Worm (Caenorhabditis elegans) whole organism, L3 larva: ENCODE results near the gene acl-8.

ENCODE experiments used
- R02D3.7 ChIP-seq: fragments of 150-350 bp; optimal IDR thresholded peaks from 2 replicates; lab custom pipeline; 2014; ENCODE audit warnings: missing biosample characterization, missing genetic modification characterization
- ZK546.5 ChIP-seq: sonication (generic microtip); optimal IDR thresholded peaks from 2 replicates; lab custom pipeline; 2017; ENCODE audit warnings: missing biosample characterization, missing genetic modification characterization
- aly-2 ChIP-seq: fragments of 150-350 bp; optimal IDR thresholded peaks from 2 replicates; lab custom pipeline; 2014; ENCODE audit warnings: missing biosample characterization, missing genetic modification characterization
- ama-1 ChIP-seq: fragments of 150-350 bp; optimal IDR thresholded peaks from 2 replicates; lab custom pipeline; 2018
- ceh-16 ChIP-seq: sonication (generic microtip); optimal IDR thresholded peaks from 2 replicates; lab custom pipeline; 2017; ENCODE audit warnings: missing biosample characterization, missing genetic modification characterization
- ceh-28 ChIP-seq: fragments of 150-350 bp; optimal IDR thresholded peaks from 2 replicates; lab custom pipeline; 2014; ENCODE audit warnings: missing biosample characterization, missing genetic modification reagents, missing genetic modification characterization
- ceh-9 ChIP-seq: sonication (generic microtip); optimal IDR thresholded peaks from 2 replicates; lab custom pipeline; 2018; ENCODE audit warnings: missing biosample characterization, missing genetic modification characterization
- daf-12 ChIP-seq: fragments of 150-350 bp; optimal IDR thresholded peaks from 2 replicates; lab custom pipeline; 2014; ENCODE audit warnings: missing biosample characterization, missing genetic modification reagents, missing genetic modification characterization
- egl-27 ChIP-seq: sonication (generic microtip); optimal IDR thresholded peaks from 4 replicates; lab custom pipeline; 2017; ENCODE audit warnings: missing biosample characterization, missing genetic modification reagents, missing genetic modification characterization
- egl-5 ChIP-seq: fragments of 150-350 bp; optimal IDR thresholded peaks from 2 replicates; lab custom pipeline; 2017; ENCODE audit warnings: missing biosample characterization, missing genetic modification reagents, missing genetic modification characterization, inconsistent platforms
- elt-1 ChIP-seq: fragments of 150-350 bp; optimal IDR thresholded peaks from 2 replicates; lab custom pipeline; 2014; ENCODE audit warnings: missing biosample characterization, missing genetic modification characterization
- elt-2 ChIP-seq: sonication (generic microtip); optimal IDR thresholded peaks from 2 replicates; lab custom pipeline; 2016; ENCODE audit warnings: missing genetic modification reagents, mild to moderate bottlenecking, missing genetic modification characterization, missing compliant biosample characterization
- eor-1 ChIP-seq, 2 experiments: fragments of 150-350 bp; optimal IDR thresholded peaks; 2 replicates each; lab custom pipeline; 2014 to 2018; ENCODE audit warnings: missing biosample characterization in 2 of 2, missing genetic modification characterization in 2 of 2
- fos-1 ChIP-seq: fragments of 150-350 bp; optimal IDR thresholded peaks from 2 replicates; lab custom pipeline; 2014; ENCODE audit warnings: missing biosample characterization, missing genetic modification characterization
- hmg-11 ChIP-seq: sonication (generic microtip); optimal IDR thresholded peaks from 2 replicates; lab custom pipeline; 2016; ENCODE audit warnings: missing genetic modification characterization, missing compliant biosample characterization
- jun-1 ChIP-seq: fragments of 150-350 bp; optimal IDR thresholded peaks from 2 replicates; lab custom pipeline; 2014; ENCODE audit warnings: missing biosample characterization, missing genetic modification reagents, missing genetic modification characterization
- lin-15B ChIP-seq: fragments of 150-350 bp; optimal IDR thresholded peaks from 2 replicates; lab custom pipeline; 2014; ENCODE audit warnings: missing biosample characterization, missing genetic modification characterization
- lsy-12 ChIP-seq: sonication (generic microtip); optimal IDR thresholded peaks from 2 replicates; lab custom pipeline; 2016; ENCODE audit warnings: mild to moderate bottlenecking, missing genetic modification characterization, missing compliant biosample characterization
- mdl-1 ChIP-seq: fragments of 150-350 bp; optimal IDR thresholded peaks from 2 replicates; lab custom pipeline; 2014; ENCODE audit warnings: missing biosample characterization, missing genetic modification characterization
- mml-1 ChIP-seq: fragments of 150-350 bp; sonication (generic microtip); optimal IDR thresholded peaks from 3 replicates; lab custom pipeline; 2014; ENCODE audit warnings: missing biosample characterization, missing genetic modification characterization
- nfya-1 ChIP-seq: sonication (generic microtip); optimal IDR thresholded peaks from 2 replicates; lab custom pipeline; 2017; ENCODE audit warnings: missing genetic modification characterization, mild to moderate bottlenecking, missing compliant biosample characterization, antibody characterized with exemption, moderate library complexity; ENCODE audit not compliant: insufficient read depth
- nhr-11 ChIP-seq: fragments of 150-350 bp; optimal IDR thresholded peaks from 2 replicates; lab custom pipeline; 2014; ENCODE audit warnings: missing biosample characterization, missing genetic modification characterization
- nhr-23 ChIP-seq: fragments of 150-350 bp; optimal IDR thresholded peaks from 2 replicates; lab custom pipeline; 2014; ENCODE audit warnings: missing biosample characterization, missing genetic modification reagents, missing genetic modification characterization
- nhr-237 ChIP-seq: fragments of 150-350 bp; optimal IDR thresholded peaks from 2 replicates; lab custom pipeline; 2014; ENCODE audit warnings: missing biosample characterization, missing genetic modification characterization
- nhr-25 ChIP-seq: sonication (generic microtip); optimal IDR thresholded peaks from 2 replicates; lab custom pipeline; 2017; ENCODE audit warnings: missing biosample characterization, missing genetic modification characterization
- nhr-28 ChIP-seq: fragments of 150-350 bp; optimal IDR thresholded peaks from 2 replicates; lab custom pipeline; 2014; ENCODE audit warnings: missing biosample characterization, missing genetic modification characterization
- nhr-43 ChIP-seq: sonication (generic microtip); optimal IDR thresholded peaks from 2 replicates; lab custom pipeline; 2016; ENCODE audit warnings: mild to moderate bottlenecking, missing genetic modification characterization, missing compliant biosample characterization; ENCODE audit not compliant: poor library complexity, severe bottlenecking
- nhr-76 ChIP-seq: fragments of 150-350 bp; sonication (generic microtip); optimal IDR thresholded peaks from 5 replicates; lab custom pipeline; 2014; ENCODE audit warnings: missing biosample characterization, missing genetic modification characterization
- nhr-77 ChIP-seq: fragments of 150-350 bp; optimal IDR thresholded peaks from 2 replicates; lab custom pipeline; 2014; ENCODE audit warnings: missing biosample characterization, missing genetic modification characterization
- pha-4 ChIP-seq: fragments of 150-350 bp; optimal IDR thresholded peaks from 2 replicates; lab custom pipeline; 2014; ENCODE audit warnings: missing biosample characterization, missing genetic modification reagents, missing genetic modification characterization
- sea-2 ChIP-seq: fragments of 150-350 bp; sonication (generic microtip); optimal IDR thresholded peaks from 4 replicates; lab custom pipeline; 2014; ENCODE audit warnings: missing biosample characterization, missing genetic modification reagents, missing genetic modification characterization
- skn-1 ChIP-seq: fragments of 150-350 bp; optimal IDR thresholded peaks from 2 replicates; lab custom pipeline; 2014; ENCODE audit warnings: missing biosample characterization, missing genetic modification characterization
- snpc-4 ChIP-seq: fragments of 150-350 bp; optimal IDR thresholded peaks from 2 replicates; lab custom pipeline; 2014; ENCODE audit warnings: missing biosample characterization, missing genetic modification characterization
- tbx-2 ChIP-seq: sonication (generic microtip); optimal IDR thresholded peaks from 2 replicates; lab custom pipeline; 2016; ENCODE audit warnings: mild to moderate bottlenecking, missing genetic modification characterization, missing compliant biosample characterization
- unc-39 ChIP-seq: sonication (generic microtip); optimal IDR thresholded peaks from 4 replicates; lab custom pipeline; 2017; ENCODE audit warnings: missing biosample characterization, missing genetic modification characterization
- unc-62 ChIP-seq: fragments of 150-350 bp; sonication (generic microtip); optimal IDR thresholded peaks from 4 replicates; lab custom pipeline; 2014; ENCODE audit warnings: missing biosample characterization, missing genetic modification reagents, missing genetic modification characterization
- zag-1 ChIP-seq: fragments of 150-350 bp; optimal IDR thresholded peaks from 2 replicates; lab custom pipeline; 2014; ENCODE audit warnings: missing biosample characterization, missing genetic modification characterization
- ztf-11 ChIP-seq: fragments of 150-350 bp; optimal IDR thresholded peaks from 2 replicates; lab custom pipeline; 2014; ENCODE audit warnings: missing biosample characterization, missing genetic modification characterization

acl-8 gene

DNA sequence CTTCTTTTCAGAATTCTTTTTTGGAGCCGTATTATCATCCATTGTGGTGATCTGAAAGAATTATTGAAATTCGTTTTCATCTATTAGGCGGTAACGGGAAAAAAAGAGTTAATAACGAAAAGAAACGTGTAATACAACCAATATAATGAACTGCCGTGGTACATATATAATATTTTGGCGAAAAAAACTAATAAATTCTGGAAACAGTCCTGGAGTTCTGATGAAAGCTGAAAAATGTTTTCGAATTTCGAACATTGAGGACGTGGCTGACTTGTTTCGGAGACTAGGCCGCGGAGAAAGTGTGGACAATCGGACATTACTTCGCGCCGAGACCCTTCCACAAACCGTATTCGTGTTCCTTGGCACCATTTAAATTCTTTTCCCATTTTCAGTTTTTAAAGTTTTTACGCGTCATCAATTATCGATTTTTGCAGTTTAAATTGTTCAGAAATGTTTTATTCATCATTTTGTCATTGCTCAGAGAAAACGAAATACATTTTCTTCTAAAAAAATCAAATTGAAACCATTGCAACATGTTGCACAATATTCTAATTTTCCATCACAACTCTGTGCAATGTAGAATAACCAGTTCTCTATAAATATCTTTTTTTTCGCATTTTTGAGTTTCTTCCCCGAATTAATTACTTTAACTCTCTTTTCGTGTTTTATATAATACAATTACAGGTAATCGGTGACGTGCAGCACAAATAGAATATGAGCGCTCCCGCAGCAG lies 17.1 kb upstream of the acl-8 start, which contains the start of the genes gad-1 and erfa-1 (continued):
- TF ChIP-seq ama-1 (lab: Kevin White, UChicago): peak; percentile 18

DNA sequence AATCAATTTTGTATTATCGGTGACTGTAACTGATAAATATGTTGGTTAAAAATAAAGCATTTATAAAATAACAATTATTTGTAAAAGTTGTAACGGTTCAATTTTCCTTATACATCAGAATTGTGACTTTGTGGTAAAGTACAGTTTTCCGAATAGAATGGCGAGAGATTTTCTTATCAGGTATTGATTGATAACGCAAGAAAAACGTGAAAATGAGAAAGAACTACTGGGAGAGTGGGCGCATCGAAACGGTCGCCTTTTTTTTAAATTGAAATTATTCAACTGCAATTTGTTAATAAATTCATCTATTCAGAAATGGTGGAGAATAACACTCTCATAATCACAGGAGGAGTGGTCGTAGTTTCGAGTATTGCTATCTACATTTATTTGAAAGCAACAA lies 14.3 kb upstream of the acl-8 start, which contains the start of gene hpo-19:
Gene hpo-19, plus strand, starts transcription at position 314 of the 400 bp plus-strand sequence.
- TF ChIP-seq elt-2 (tag; lab: Kevin White, UChicago) (peak; percentile 55), egl-27 (tag; lab: Kevin White, UChicago) (no peak)

DNA sequence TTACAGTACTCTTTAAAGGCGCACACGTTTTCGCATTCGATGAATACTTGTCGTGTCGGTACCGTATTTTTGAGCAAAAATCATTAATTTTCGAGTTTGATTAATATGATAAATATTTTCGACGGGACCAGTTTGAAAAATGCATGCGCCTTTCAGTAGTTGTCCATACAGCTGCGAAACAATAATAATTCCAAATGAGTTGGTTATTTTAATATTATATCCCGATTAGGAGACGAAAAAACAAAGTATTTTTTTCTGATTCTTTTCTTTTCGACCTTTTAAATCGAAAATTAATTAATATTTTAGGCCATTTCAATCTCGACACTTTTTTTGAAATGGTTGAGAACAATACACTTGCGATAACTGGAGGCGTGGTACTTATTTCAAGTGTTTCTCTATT lies 12.1 kb upstream of the acl-8 start, which contains the start of gene T05H4.4:
Gene T05H4.4, plus strand, starts transcription at position 301 of the 400 bp plus-strand sequence.
- no peak for TF ChIP-seq nhr-43 (tag; lab: Kevin White, UChicago)
- TF ChIP-seq zag-1 (tag; lab: Kevin White, UChicago): no peak
- no peak for TF ChIP-seq nhr-28
- TF ChIP-seq egl-5 (tag; lab: Kevin White, UChicago): no peak
- no peak for TF ChIP-seq aly-2
- no peak for TF ChIP-seq ceh-9 (tag; lab: Kevin White, UChicago)
- no peak for TF ChIP-seq daf-12 (tag; lab: Kevin White, UChicago)
- no peak for TF ChIP-seq ceh-28 (tag; lab: Kevin White, UChicago)
- no peak for TF ChIP-seq unc-39 (tag; lab: Kevin White, UChicago)
- TF ChIP-seq mdl-1 (tag; lab: Kevin White, UChicago): no peak
- TF ChIP-seq ZK546.5 (tag; lab: Kevin White, UChicago): no peak
- TF ChIP-seq egl-27 (tag; lab: Kevin White, UChicago): no peak
- TF ChIP-seq lin-15B (tag; lab: Kevin White, UChicago): no peak
- no peak for TF ChIP-seq ceh-16
- TF ChIP-seq elt-1 (tag; lab: Kevin White, UChicago): no peak
- no peak for TF ChIP-seq R02D3.7

ce11 chrV:6441613-6442012 lies 9.1 kb upstream of the acl-8 start, which contains the start of gene T05H4.15:
Gene T05H4.15, minus strand, starts transcription at chrV:6441713.
- TF ChIP-seq ZK546.5 (tag; lab: Kevin White, UChicago) (no peak), elt-1 (tag; lab: Kevin White, UChicago) (no peak), snpc-4 (no peak), nhr-43 (tag; lab: Kevin White, UChicago) (no peak), eor-1 (tag; optimal IDR thresholded peaks at IDR 0.05; lab: Kevin White, UChicago) (no peak), ztf-11 (tag; lab: Kevin White, UChicago) (no peak), mdl-1 (tag; lab: Kevin White, UChicago) (no peak), nhr-76 (tag; lab: Kevin White, UChicago) (no peak), daf-12 (tag; lab: Kevin White, UChicago) (no peak), lin-15B (tag; lab: Kevin White, UChicago) (no peak), nfya-1 (tag; lab: Kevin White, UChicago) (no peak), nhr-77 (no peak)

DNA sequence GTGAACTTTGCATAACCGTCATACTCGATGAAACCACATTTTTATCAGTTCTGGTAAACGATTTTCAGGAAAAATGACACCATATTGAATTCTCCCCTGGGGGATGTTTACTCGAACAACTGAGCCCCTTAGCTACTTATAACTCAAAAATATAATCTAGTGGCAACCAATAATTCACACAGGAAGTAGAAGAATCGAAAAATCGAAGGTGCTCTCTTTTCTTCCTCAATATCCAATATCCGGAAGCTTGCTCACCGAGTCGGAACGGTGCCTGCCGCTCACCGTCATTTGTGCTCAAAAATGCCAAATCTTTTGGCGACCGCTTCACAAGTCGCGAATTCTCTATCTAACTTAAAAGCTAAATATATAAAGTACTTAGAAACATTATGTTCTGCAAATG lies 8.6 kb upstream of the acl-8 start, which contains the start of gene T05H4.3:
Gene T05H4.3, plus strand, starts transcription at position 301 of the 400 bp plus-strand sequence.
- TF ChIP-seq R02D3.7: no peak
- TF ChIP-seq jun-1 (tag; lab: Kevin White, UChicago): no peak
- no peak for TF ChIP-seq nhr-23 (tag; lab: Kevin White, UChicago)
- no peak for TF ChIP-seq lsy-12 (tag; lab: Kevin White, UChicago)
- no peak for TF ChIP-seq nhr-43 (tag; lab: Kevin White, UChicago)
- no peak for TF ChIP-seq lin-15B (tag; lab: Kevin White, UChicago)
- no peak for TF ChIP-seq nhr-237

DNA sequence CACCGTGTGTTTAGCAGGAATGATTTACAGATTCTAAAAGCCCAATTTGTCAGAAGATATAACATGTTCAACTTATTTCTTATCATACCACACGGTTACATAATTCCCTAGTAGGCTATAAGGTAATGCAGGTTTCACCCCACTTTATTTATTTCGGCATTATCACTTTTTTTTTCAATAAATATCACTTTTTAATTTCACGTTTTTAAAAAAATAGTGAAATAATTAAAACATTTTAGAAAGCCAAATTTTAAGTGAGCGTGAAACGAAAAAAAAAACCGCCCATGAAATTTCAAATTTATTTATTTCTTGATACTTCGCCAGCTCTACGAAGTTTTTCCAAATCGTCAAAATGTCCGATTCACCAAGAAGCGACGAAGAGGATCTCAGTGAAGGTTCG lies 2.3 kb upstream of the acl-8 start, which contains the start of gene fbxa-196:
Gene fbxa-196, plus strand, starts transcription at position 301 of the 400 bp plus-strand sequence.
- TF ChIP-seq aly-2 (no peak), lsy-12 (tag; lab: Kevin White, UChicago) (no peak), nhr-25 (tag; lab: Kevin White, UChicago) (no peak), nhr-28 (no peak), R02D3.7 (no peak), ztf-11 (tag; lab: Kevin White, UChicago) (no peak), pha-4 (tag; lab: Kevin White, UChicago) (no peak), snpc-4 (no peak), ceh-16 (no peak), unc-62 (GFP tag; lab: Kevin White, UChicago) (no peak), tbx-2 (tag; lab: Kevin White, UChicago) (no peak), nhr-76 (tag; lab: Kevin White, UChicago) (no peak), hmg-11 (no peak), sea-2 (GFP tag; lab: Kevin White, UChicago) (no peak), mml-1 (tag; lab: Kevin White, UChicago) (no peak), nhr-11 (tag; lab: Kevin White, UChicago) (no peak), skn-1 (tag; lab: Kevin White, UChicago) (no peak), zag-1 (tag; lab: Kevin White, UChicago) (no peak), fos-1 (tag; lab: Kevin White, UChicago) (no peak)
